Worm (Caenorhabditis elegans): ENCODE results near the gene T05A10.6.

The T05A10.6 gene

DNA sequence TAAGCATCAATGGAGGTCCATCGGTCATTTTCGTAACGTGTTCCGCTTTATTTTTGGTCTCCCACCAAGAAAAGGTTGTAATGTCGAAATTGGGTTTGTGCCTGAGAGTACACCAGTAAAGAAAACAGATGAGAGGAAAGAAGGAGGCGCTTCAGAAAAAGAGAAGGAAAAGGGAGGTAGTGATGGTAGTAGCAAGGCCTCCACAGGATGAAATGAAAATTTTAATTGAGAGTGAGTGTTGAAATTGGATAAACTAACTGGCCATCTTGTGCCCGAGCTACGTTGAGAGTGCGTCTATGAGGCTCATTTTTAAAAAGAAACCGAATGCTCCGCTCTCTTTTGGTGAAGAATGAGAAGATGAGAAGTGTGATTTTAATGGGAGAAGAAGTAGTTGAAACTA lies 48.2 kb downstream of the T05A10.6 start, which contains the start of gene R07A4.2:
R07A4.2 (minus strand) TSS at position 101 of the 400 bp plus-strand sequence.
- TF ChIP-seq ama-1 (optimal IDR thresholded peaks at IDR 0.05), result no peak
- TF ChIP-seq tbx-7 (tag; optimal IDR thresholded peaks at IDR 0.05), result no peak
- TF ChIP-seq ceh-19 (GFP tag; optimal IDR thresholded peaks at IDR 0.05), result no peak
- no peak for TF ChIP-seq F13H6.1 (tag; optimal IDR thresholded peaks at IDR 0.05)
- no peak for TF ChIP-seq hlh-13 (GFP tag; optimal IDR thresholded peaks at IDR 0.05)
- TF ChIP-seq elt-4 (tag; optimal IDR thresholded peaks at IDR 0.05), result no peak
- TF ChIP-seq ceh-14 (tag; optimal IDR thresholded peaks at IDR 0.05), result no peak
- no peak for TF ChIP-seq ets-4 (tag; optimal IDR thresholded peaks at IDR 0.05)
- TF ChIP-seq syd-9 (tag; optimal IDR thresholded peaks at IDR 0.05), result no peak
- TF ChIP-seq ceh-18 (tag; optimal IDR thresholded peaks at IDR 0.05), result no peak
- TF ChIP-seq pha-4 (tag; optimal IDR thresholded peaks at IDR 0.05), result no peak
- no peak for TF ChIP-seq nhr-11 (tag; optimal IDR thresholded peaks at IDR 0.05)

All from whole organism, late embryonic.